Worm (Caenorhabditis elegans): Measurements from ENCODE around the gene F10G7.10.

DNA sequence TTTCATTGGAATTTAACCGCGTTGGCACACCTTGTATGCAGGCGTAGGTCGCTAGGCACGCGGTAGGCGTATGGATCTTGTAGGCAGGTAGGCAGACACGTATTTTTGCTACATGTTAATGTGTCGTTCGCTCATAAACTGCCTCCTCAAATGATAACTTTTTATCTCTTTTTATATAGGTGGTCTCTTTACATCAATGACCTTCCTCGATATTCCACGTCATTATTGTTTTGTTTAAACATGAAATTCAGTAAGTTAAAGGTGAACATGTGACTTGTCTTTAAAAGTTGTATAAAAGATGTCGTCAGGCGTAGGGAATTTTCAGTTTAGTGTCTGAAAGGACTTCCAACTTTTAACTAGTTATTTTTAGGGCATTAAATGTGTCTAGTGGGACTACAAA is 21.6 kb upstream of the F10G7.10 start:
- TF ChIP-seq dao-5 (tag; optimal IDR thresholded peaks at IDR 0.05) (no peak), W03F9.2 (tag; optimal IDR thresholded peaks at IDR 0.05) (no peak)
